In genomic region chrX:9539294-9540030, ce11 we compare ENCODE assay signal across 6 worm cellular contexts.
A peak's percentile ranks its signal among the peaks of the same experiment; 100 is the strongest.
TF ChIP-seq lines count a peak whose summit lies in the region.

TSS of gene nuc-1 (plus strand) at chrX:9539905.

TF ChIP-seq in whole organism, L1 larva, 84 proteins besides CTCF, POLR2A, EP300 and RAD21:
- TF ChIP-seq ztf-4 (tag; optimal IDR thresholded peaks at IDR 0.05; lab: Kevin White, UChicago) (no peak), efl-3 (GFP tag; optimal IDR thresholded peaks at IDR 0.05; lab: Kevin White, UChicago) (no peak), xbp-1 (tag; optimal IDR thresholded peaks at IDR 0.05; lab: Kevin White, UChicago) (no peak), tlp-1 (tag; optimal IDR thresholded peaks at IDR 0.05; lab: Kevin White, UChicago) (peak; percentile 38), ceh-90 (tag; optimal IDR thresholded peaks at IDR 0.05; lab: Kevin White, UChicago) (no peak), efl-1 (optimal IDR thresholded peaks at IDR 0.05; lab: Kevin White, UChicago) (no peak), efl-1 (GFP tag; optimal IDR thresholded peaks at IDR 0.05 in 1 of 2; lab: Kevin White, UChicago) (peak in 1 of 2 experiments; percentile 69), nhr-85 (tag; lab: Kevin White, UChicago) (peak; percentile 53), elt-2 (tag; optimal IDR thresholded peaks at IDR 0.05; lab: Kevin White, UChicago) (peak; percentile 75), isw-1 (GFP tag; IDR thresholded peaks at IDR 0.05; lab: Robert Waterston, UW) (no peak), F16B12.6 (tag; optimal IDR thresholded peaks at IDR 0.05; lab: Kevin White, UChicago) (no peak), lin-14 (GFP tag; optimal IDR thresholded peaks at IDR 0.05; lab: Kevin White, UChicago) (peak; percentile 13), elt-3 (tag; optimal IDR thresholded peaks at IDR 0.05; lab: Kevin White, UChicago) (no peak), ceh-8 (GFP tag; optimal IDR thresholded peaks at IDR 0.05; lab: Kevin White, UChicago) (no peak), nhr-12 (tag; optimal IDR thresholded peaks at IDR 0.05; lab: Kevin White, UChicago) (no peak), skn-1 (tag; optimal IDR thresholded peaks at IDR 0.05; lab: Kevin White, UChicago) (no peak)

TF ChIP-seq in whole organism, L2 larva, 48 proteins besides CTCF, POLR2A, EP300 and RAD21:
- TF ChIP-seq blmp-1 (tag; optimal IDR thresholded peaks at IDR 0.05; lab: Kevin White, UChicago; ENCODE audit: insufficient read depth) (no peak), fos-1 (tag; optimal IDR thresholded peaks at IDR 0.05; lab: Kevin White, UChicago) (peak; percentile 69)

TF ChIP-seq in whole organism, L3 larva, 47 proteins besides CTCF, POLR2A, EP300 and RAD21:
- TF ChIP-seq pha-4 (tag; optimal IDR thresholded peaks at IDR 0.05; lab: Kevin White, UChicago) (peak; percentile 92), pqm-1 (tag; optimal IDR thresholded peaks at IDR 0.05; lab: Kevin White, UChicago) (peak; percentile 61), lin-39 (tag; optimal IDR thresholded peaks at IDR 0.05; lab: Kevin White, UChicago) (no peak), elt-2 (tag; optimal IDR thresholded peaks at IDR 0.05; lab: Kevin White, UChicago) (peak; percentile 76), nhr-237 (tag; optimal IDR thresholded peaks at IDR 0.05; lab: Kevin White, UChicago) (no peak), ceh-28 (tag; optimal IDR thresholded peaks at IDR 0.05; lab: Kevin White, UChicago) (no peak)

TF ChIP-seq in whole organism, L4 larva, 104 proteins besides CTCF, POLR2A, EP300 and RAD21 (continues in another document):
- TF ChIP-seq lin-39 (tag; optimal IDR thresholded peaks at IDR 0.05; lab: Kevin White, UChicago) (no peak), hlh-11 (tag; optimal IDR thresholded peaks at IDR 0.05; lab: Kevin White, UChicago) (peak; percentile 30), pha-4 (GFP tag; IDR thresholded peaks at IDR 0.05; lab: Robert Waterston, UW) (no peak), pha-4 (tag; optimal IDR thresholded peaks at IDR 0.05; lab: Kevin White, UChicago) (peak; percentile 2), daf-12 (tag; optimal IDR thresholded peaks at IDR 0.05; lab: Kevin White, UChicago) (no peak), php-3 (GFP tag; IDR thresholded peaks at IDR 0.05; lab: Robert Waterston, UW) (0 out of 2 replicates have a peak, but pooled peaks have one; percentile 24), dmd-8 (GFP tag; IDR thresholded peaks at IDR 0.05; lab: Robert Waterston, UW) (no peak), cey-2 (tag; optimal IDR thresholded peaks at IDR 0.05; lab: Kevin White, UChicago; ENCODE audit: borderline replicate concordance, insufficient read depth) (no peak), dve-1 (tag; optimal IDR thresholded peaks at IDR 0.05; lab: Kevin White, UChicago; ENCODE audit: insufficient read depth) (peak; percentile 18), lin-29 (GFP tag; IDR thresholded peaks at IDR 0.05; lab: Robert Waterston, UW) (no peak), hif-1 (tag; optimal IDR thresholded peaks at IDR 0.05; lab: Kevin White, UChicago) (peak in 1 of 2 experiments; percentile 57), zip-11 (GFP tag; IDR thresholded peaks at IDR 0.05; lab: Robert Waterston, UW) (no peak), madf-9 (GFP tag; conservative IDR thresholded peaks at IDR 0.05; lab: Robert Waterston, UW) (no peak), daf-16 (GFP tag; optimal IDR thresholded peaks at IDR 0.05; lab: Kevin White, UChicago) (no peak), daf-16 (tag; optimal IDR thresholded peaks at IDR 0.05; lab: Kevin White, UChicago) (peak; percentile 60), dmd-9 (GFP tag; IDR thresholded peaks at IDR 0.05; lab: Robert Waterston, UW) (no peak), dmd-6 (GFP tag; IDR thresholded peaks at IDR 0.05; lab: Robert Waterston, UW) (peak; percentile 60), daf-19 (GFP tag; conservative IDR thresholded peaks at IDR 0.05; lab: Robert Waterston, UW) (no peak), lin-15B (tag; optimal IDR thresholded peaks at IDR 0.05; lab: Kevin White, UChicago) (no peak), nhr-28 (tag; optimal IDR thresholded peaks at IDR 0.05; lab: Kevin White, UChicago) (peak; percentile 30), pqm-1 (tag; optimal IDR thresholded peaks at IDR 0.05; lab: Kevin White, UChicago) (peak; percentile 76), nhr-77 (tag; optimal IDR thresholded peaks at IDR 0.05; lab: Kevin White, UChicago) (peak; percentile 9)

TF ChIP-seq in whole organism, late embryonic, 69 proteins besides CTCF, POLR2A, EP300 and RAD21:
- TF ChIP-seq hlh-30 (tag; optimal IDR thresholded peaks at IDR 0.05; lab: Kevin White, UChicago; ENCODE audit: insufficient read depth) (no peak), elt-2 (tag; optimal IDR thresholded peaks at IDR 0.05; lab: Kevin White, UChicago) (peak; percentile 16)

TF ChIP-seq in whole organism, young adult, 124 proteins besides CTCF, POLR2A, EP300 and RAD21:
- TF ChIP-seq Y67H2A.10 (GFP tag; conservative IDR thresholded peaks at IDR 0.05; lab: Robert Waterston, UW) (no peak), nhr-80 (tag; optimal IDR thresholded peaks at IDR 0.05; lab: Kevin White, UChicago) (peak; percentile 52)
